Worm (Caenorhabditis elegans): ENCODE data around the gene kup-1.

DNA sequence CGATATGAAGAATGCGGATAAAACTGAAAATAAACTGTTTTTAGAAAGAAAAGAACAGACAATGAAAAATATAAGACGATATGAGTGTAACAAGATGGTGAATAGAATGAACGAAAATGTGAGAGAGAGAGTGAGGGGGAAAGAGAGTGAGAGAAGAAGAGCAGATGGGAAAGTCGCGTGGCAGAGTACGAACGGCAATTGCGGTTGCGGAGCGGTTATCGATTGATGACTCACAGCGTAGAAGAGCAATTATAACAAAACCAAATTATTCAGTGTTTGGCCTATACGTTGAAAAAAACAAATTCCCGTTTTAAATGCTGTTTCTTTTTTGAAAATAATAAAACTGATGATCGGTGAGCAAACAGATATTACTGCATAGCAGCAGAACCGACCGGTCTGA lies 24.7 kb upstream of the kup-1 start, which contains the start of gene pqn-53:
- TF ChIP-seq W03F9.2 (tag; optimal IDR thresholded peaks at IDR 0.05) = no peak
- TF ChIP-seq dao-5 (tag; optimal IDR thresholded peaks at IDR 0.05) = no peak
- no peak for TF ChIP-seq him-1 (tag; optimal IDR thresholded peaks at IDR 0.05)

Measured in whole organism, L4/young adult.